Worm (Caenorhabditis elegans) whole organism, L4/young adult: ENCODE data around the gene pho-14.

ENCODE experiments used
- W03F9.2 ChIP-seq: fragments of 150-350 bp; optimal IDR thresholded peaks from 2 replicates; lab custom pipeline; 2014; ENCODE audit warnings: missing biosample characterization, missing genetic modification characterization
- dao-5 ChIP-seq: sonication (generic microtip); optimal IDR thresholded peaks from 2 replicates; lab custom pipeline; 2016; ENCODE audit warnings: missing genotype, missing genetic modification characterization, moderate library complexity, missing compliant biosample characterization
- him-1 ChIP-seq: sonication (generic microtip); optimal IDR thresholded peaks from 2 replicates; lab custom pipeline; 2016; ENCODE audit warnings: missing genotype, missing genetic modification reagents, missing genetic modification characterization, missing compliant biosample characterization

- TF ChIP-seq dao-5 (tag; lab: Kevin White, UChicago) (no peak), him-1 (tag; lab: Kevin White, UChicago) (no peak), W03F9.2 (tag; lab: Kevin White, UChicago) (no peak)
Observed at ce11 chrII:1063926-1064325, 36.7 kb downstream of the pho-14 start.
